Worm (Caenorhabditis elegans) whole organism, early embryonic: ENCODE measurements around the gene srh-284.

Source experiments
- B0310.2 ChIP-seq: sonication (generic microtip); optimal IDR thresholded peaks from 2 replicates; lab custom pipeline; 2016; ENCODE audit warnings: mild to moderate bottlenecking, missing genetic modification characterization, missing compliant biosample characterization
- F13C5.2 ChIP-seq: sonication (generic microtip); optimal IDR thresholded peaks from 2 replicates; lab custom pipeline; 2017; ENCODE audit warnings: mild to moderate bottlenecking, missing genetic modification characterization, inconsistent platforms, missing compliant biosample characterization
- aly-1 ChIP-seq: sonication (generic microtip); optimal IDR thresholded peaks from 2 replicates; lab custom pipeline; 2016; ENCODE audit warnings: missing genetic modification characterization, missing compliant biosample characterization
- ama-1 ChIP-seq: fragments of 150-350 bp; optimal IDR thresholded peaks from 2 replicates; lab custom pipeline; 2014
- ceh-13 ChIP-seq: fragments of 200-800 bp; sonication (Bioruptor generic); optimal IDR thresholded peaks from 2 replicates; lab custom pipeline; 2018; ENCODE audit warnings: mild to moderate bottlenecking, missing genetic modification characterization, missing compliant biosample characterization
- ceh-36 ChIP-seq: sonication (generic microtip); optimal IDR thresholded peaks from 2 replicates; lab custom pipeline; 2016; ENCODE audit warnings: missing genetic modification characterization, inconsistent platforms, missing compliant biosample characterization
- ets-7 ChIP-seq: sonication (generic microtip); optimal IDR thresholded peaks from 2 replicates; lab custom pipeline; 2016; ENCODE audit warnings: missing genotype, missing genetic modification characterization, missing compliant biosample characterization
- flt-1 ChIP-seq: fragments of 200-800 bp; sonication (Bioruptor generic); IDR thresholded peaks from 2 replicates; pipeline ENCODE4 v1.3.6; 2022; ENCODE audit warnings: missing genetic modification characterization, missing compliant biosample characterization
- hmbx-1 ChIP-seq: sonication (generic microtip); optimal IDR thresholded peaks from 2 replicates; lab custom pipeline; 2016; ENCODE audit warnings: mild to moderate bottlenecking, missing genetic modification characterization, missing compliant biosample characterization
- hmg-4 ChIP-seq: fragments of 200-800 bp; sonication (Bioruptor generic); optimal IDR thresholded peaks from 2 replicates; lab custom pipeline; 2018; ENCODE audit warnings: mild to moderate bottlenecking, missing genetic modification characterization, missing compliant biosample characterization
- hnd-1 ChIP-seq: sonication (generic microtip); optimal IDR thresholded peaks from 2 replicates; lab custom pipeline; 2016; ENCODE audit warnings: missing genetic modification characterization, missing compliant biosample characterization
- pes-1 ChIP-seq: fragments of 200-800 bp; sonication (Bioruptor generic); IDR thresholded peaks from 2 replicates; pipeline ENCODE4 v1.3.6; 2022; ENCODE audit warnings: missing genetic modification reagents, missing genetic modification characterization, missing compliant biosample characterization
- scrt-1 ChIP-seq: fragments of 200-800 bp; sonication (Bioruptor generic); IDR thresholded peaks from 2 replicates; pipeline ENCODE4 v1.3.6; 2022; ENCODE audit warnings: missing genetic modification characterization, missing compliant biosample characterization
- sea-1 ChIP-seq: fragments of 200-800 bp; sonication (Bioruptor generic); conservative IDR thresholded peaks from 2 replicates; pipeline ENCODE4 v1.3.6; 2022; ENCODE audit warnings: missing genetic modification characterization, missing compliant biosample characterization
- tbx-11 ChIP-seq: fragments of 200-800 bp; sonication (Bioruptor generic); IDR thresholded peaks from 2 replicates; pipeline ENCODE4 v1.3.6; 2022; ENCODE audit warnings: missing genetic modification characterization, missing compliant biosample characterization
- tbx-37 ChIP-seq: fragments of 200-800 bp; sonication (Bioruptor generic); conservative IDR thresholded peaks from 2 replicates; pipeline ENCODE4 v1.3.6; 2022; ENCODE audit warnings: missing genetic modification reagents, missing genetic modification characterization, missing compliant biosample characterization
- tra-4 ChIP-seq: sonication (generic microtip); optimal IDR thresholded peaks from 2 replicates; lab custom pipeline; 2017; ENCODE audit warnings: missing genetic modification characterization, missing compliant biosample characterization

Gene srh-284

ce11 chrV:17767249-17767648 lies at the start of gene srh-284:
Gene srh-284 (plus strand): TSS chrV:17767549.
- TF ChIP-seq hnd-1 (tag; lab: Kevin White, UChicago) (no peak), ama-1 (lab: Kevin White, UChicago) (no peak), F13C5.2 (no peak)

ce11 chrV:17718647-17719046 lies 48.7 kb upstream of the srh-284 start, which contains the start of gene str-77:
Gene str-77 (plus strand): TSS chrV:17718947.
- TF ChIP-seq hmg-4 (GFP tag; lab: Kevin White, UChicago) (no peak), aly-1 (tag; lab: Kevin White, UChicago) (no peak), ets-7 (tag; lab: Kevin White, UChicago) (no peak), tbx-37 (GFP tag; lab: Robert Waterston, UW) (no peak), flt-1 (no peak), hnd-1 (tag; lab: Kevin White, UChicago) (no peak), ceh-13 (GFP tag; lab: Kevin White, UChicago) (no peak), sea-1 (GFP tag; lab: Robert Waterston, UW) (no peak), hmbx-1 (tag; lab: Kevin White, UChicago) (no peak), B0310.2 (no peak), scrt-1 (GFP tag; lab: Robert Waterston, UW) (no peak), tbx-11 (GFP tag; lab: Robert Waterston, UW) (no peak), pes-1 (GFP tag; lab: Robert Waterston, UW) (no peak), ama-1 (lab: Kevin White, UChicago) (no peak), ceh-36 (tag; lab: Kevin White, UChicago) (no peak), tra-4 (tag; lab: Kevin White, UChicago) (no peak), F13C5.2 (no peak)

- TF ChIP-seq pes-1 (GFP tag; lab: Robert Waterston, UW) (no peak), hmg-4 (GFP tag; lab: Kevin White, UChicago) (no peak), scrt-1 (GFP tag; lab: Robert Waterston, UW) (no peak), tra-4 (tag; lab: Kevin White, UChicago) (no peak), sea-1 (GFP tag; lab: Robert Waterston, UW) (no peak), ceh-13 (GFP tag; lab: Kevin White, UChicago) (no peak), ets-7 (tag; lab: Kevin White, UChicago) (no peak), aly-1 (tag; lab: Kevin White, UChicago) (no peak), ceh-36 (tag; lab: Kevin White, UChicago) (no peak), hmbx-1 (tag; lab: Kevin White, UChicago) (no peak), flt-1 (no peak), F13C5.2 (no peak), tbx-11 (GFP tag; lab: Robert Waterston, UW) (no peak), tbx-37 (GFP tag; lab: Robert Waterston, UW) (no peak), ama-1 (lab: Kevin White, UChicago) (no peak), hnd-1 (tag; lab: Kevin White, UChicago) (no peak), B0310.2 (no peak)
Measured at ce11 chrV:17721709-17722108, 45.6 kb upstream of the srh-284 start.

- TF ChIP-seq F13C5.2 (no peak), B0310.2 (no peak), tra-4 (tag; lab: Kevin White, UChicago) (no peak), aly-1 (tag; lab: Kevin White, UChicago) (no peak), scrt-1 (GFP tag; lab: Robert Waterston, UW) (no peak), ets-7 (tag; lab: Kevin White, UChicago) (no peak), sea-1 (GFP tag; lab: Robert Waterston, UW) (no peak), hnd-1 (tag; lab: Kevin White, UChicago) (no peak), pes-1 (GFP tag; lab: Robert Waterston, UW) (no peak), hmg-4 (GFP tag; lab: Kevin White, UChicago) (no peak), tbx-37 (GFP tag; lab: Robert Waterston, UW) (no peak)
Measured at ce11 chrV:17722553-17722952, 44.8 kb upstream of the srh-284 start.

- TF ChIP-seq hmbx-1 (tag; lab: Kevin White, UChicago) (no peak), tbx-37 (GFP tag; lab: Robert Waterston, UW) (no peak), ceh-36 (tag; lab: Kevin White, UChicago) (no peak), ceh-13 (GFP tag; lab: Kevin White, UChicago) (no peak), flt-1 (no peak), pes-1 (GFP tag; lab: Robert Waterston, UW) (no peak), hnd-1 (tag; lab: Kevin White, UChicago) (no peak), ama-1 (lab: Kevin White, UChicago) (no peak), scrt-1 (GFP tag; lab: Robert Waterston, UW) (no peak), B0310.2 (no peak), hmg-4 (GFP tag; lab: Kevin White, UChicago) (no peak), ets-7 (tag; lab: Kevin White, UChicago) (no peak), tra-4 (tag; lab: Kevin White, UChicago) (no peak), sea-1 (GFP tag; lab: Robert Waterston, UW) (no peak), tbx-11 (GFP tag; lab: Robert Waterston, UW) (no peak), F13C5.2 (no peak), aly-1 (tag; lab: Kevin White, UChicago) (no peak)
Measured at ce11 chrV:17723142-17723781, 44.1 kb upstream of the srh-284 start.

ce11 chrV:17724704-17725103 lies 42.6 kb upstream of the srh-284 start, which contains the start of gene fat-5:
Gene fat-5 (plus strand): TSS chrV:17725004.
- TF ChIP-seq tbx-11 (GFP tag; lab: Robert Waterston, UW) (no peak), pes-1 (GFP tag; lab: Robert Waterston, UW) (no peak), tbx-37 (GFP tag; lab: Robert Waterston, UW) (no peak)

ce11 chrV:17728336-17728735 lies 39.0 kb upstream of the srh-284 start:
- peak; percentile 69 for TF ChIP-seq ceh-36 (tag; lab: Kevin White, UChicago)
- no peak for TF ChIP-seq ama-1 (lab: Kevin White, UChicago)
